Worm (Caenorhabditis elegans) whole organism, L4 larva: ENCODE measurements around the gene znf-782.

ENCODE experiments used
- F49E8.2 ChIP-seq: sonication (generic microtip); optimal IDR thresholded peaks from 2 replicates; lab custom pipeline; 2016; ENCODE audit warnings: missing compliant biosample characterization, mild to moderate bottlenecking, missing genetic modification characterization, borderline replicate concordance
- R02D3.7 ChIP-seq: fragments of 150-350 bp; sonication (generic microtip); optimal IDR thresholded peaks from 3 replicates; lab custom pipeline; 2014; ENCODE audit warnings: missing biosample characterization, missing genetic modification characterization
- T20F7.1 ChIP-seq: fragments of 200-800 bp; sonication (Bioruptor generic); optimal IDR thresholded peaks from 2 replicates; lab custom pipeline; 2018; ENCODE audit warnings: mild to moderate bottlenecking, missing genetic modification characterization, missing compliant biosample characterization
- ZK337.2 ChIP-seq: fragments of 200-800 bp; sonication (Bioruptor generic); IDR thresholded peaks from 2 replicates; pipeline ENCODE4 v1.3.6; 2022; ENCODE audit warnings: missing genetic modification reagents, missing genetic modification characterization, missing compliant biosample characterization
- ZK546.5 ChIP-seq, 2 experiments: sonication (generic microtip); optimal IDR thresholded peaks; 2 replicates each; lab custom pipeline; 2017; ENCODE audit warnings: missing biosample characterization in 2 of 2, missing genetic modification characterization in 2 of 2
- aha-1 ChIP-seq: fragments of 150-350 bp; peaks from one replicate; lab custom pipeline; 2014; ENCODE audit warnings: missing biosample characterization, missing genetic modification characterization
- arid-1 ChIP-seq: fragments of 200-800 bp; sonication (Bioruptor generic); conservative IDR thresholded peaks from 2 replicates; pipeline ENCODE4 v1.3.6; 2022; ENCODE audit warnings: missing genetic modification reagents, missing genetic modification characterization, missing compliant biosample characterization
- ceh-32 ChIP-seq: sonication (generic microtip); optimal IDR thresholded peaks from 2 replicates; lab custom pipeline; 2016; ENCODE audit warnings: mild to moderate bottlenecking, missing genetic modification characterization, missing compliant biosample characterization; ENCODE audit not compliant: poor library complexity
- ceh-44 ChIP-seq: fragments of 200-800 bp; sonication (Bioruptor generic); IDR thresholded peaks from 2 replicates; pipeline ENCODE4 v1.3.6; 2022; ENCODE audit warnings: missing genetic modification reagents, missing genetic modification characterization, missing compliant biosample characterization
- ceh-62 ChIP-seq: sonication (generic microtip); optimal IDR thresholded peaks from 2 replicates; lab custom pipeline; 2017; ENCODE audit warnings: missing biosample characterization, missing genetic modification characterization
- ces-1 ChIP-seq: fragments of 150-350 bp; sonication (generic microtip); optimal IDR thresholded peaks from 4 replicates; lab custom pipeline; 2014; ENCODE audit warnings: missing biosample characterization, missing genetic modification reagents, missing genetic modification characterization
- ctbp-1 ChIP-seq: fragments of 200-800 bp; sonication (Bioruptor generic); IDR thresholded peaks from 2 replicates; pipeline ENCODE4 v1.3.6; 2022; ENCODE audit warnings: missing genetic modification reagents, missing genetic modification characterization, missing compliant biosample characterization
- daf-16 ChIP-seq, 3 experiments: sonication (generic microtip); optimal IDR thresholded peaks; 2 replicates each; lab custom pipeline; 2016 to 2017; ENCODE audit warnings: missing genetic modification characterization in 3 of 3, missing genetic modification reagents in 3 of 3, mild to moderate bottlenecking in 2 of 3, missing compliant biosample characterization in 2 of 3, missing biosample characterization in 1 of 3, moderate library complexity in 1 of 3
- dmd-6 ChIP-seq: fragments of 200-800 bp; sonication (Bioruptor generic); IDR thresholded peaks from 2 replicates; pipeline ENCODE4 v1.3.6; 2022; ENCODE audit warnings: missing genetic modification reagents, missing genetic modification characterization, missing compliant biosample characterization
- dmd-9 ChIP-seq: fragments of 200-800 bp; sonication (Bioruptor generic); IDR thresholded peaks from 2 replicates; pipeline ENCODE4 v1.3.6; 2022; ENCODE audit warnings: missing genetic modification reagents, missing genetic modification characterization, missing compliant biosample characterization
- dve-1 ChIP-seq: sonication (generic microtip); optimal IDR thresholded peaks from 2 replicates; lab custom pipeline; 2017; ENCODE audit warnings: antibody characterized with exemption, mild to moderate bottlenecking, missing genetic modification characterization, missing compliant biosample characterization; ENCODE audit not compliant: insufficient read depth
- fos-1 ChIP-seq: fragments of 150-350 bp; optimal IDR thresholded peaks from 2 replicates; lab custom pipeline; 2014; ENCODE audit warnings: missing biosample characterization, missing genetic modification characterization
- hlh-11 ChIP-seq: fragments of 200-800 bp; sonication (Bioruptor generic); optimal IDR thresholded peaks from 2 replicates; lab custom pipeline; 2018; ENCODE audit warnings: mild to moderate bottlenecking, missing genetic modification characterization, missing compliant biosample characterization
- hmg-1.1 ChIP-seq: fragments of 200-800 bp; sonication (Bioruptor generic); IDR thresholded peaks from 2 replicates; pipeline ENCODE4 v1.3.6; 2022; ENCODE audit warnings: missing genetic modification reagents, missing genetic modification characterization, missing compliant biosample characterization
- lim-7 ChIP-seq: fragments of 200-800 bp; sonication (Bioruptor generic); IDR thresholded peaks from 2 replicates; pipeline ENCODE4 v1.3.6; 2022; ENCODE audit warnings: missing genetic modification characterization, missing compliant biosample characterization
- lin-1 ChIP-seq: fragments of 200-800 bp; sonication (Bioruptor generic); IDR thresholded peaks from 2 replicates; pipeline ENCODE4 v1.3.6; 2022; ENCODE audit warnings: missing genetic modification reagents, missing genetic modification characterization, missing compliant biosample characterization
- lin-39 ChIP-seq: fragments of 150-350 bp; optimal IDR thresholded peaks from 2 replicates; lab custom pipeline; 2014; ENCODE audit warnings: missing biosample characterization, missing genetic modification reagents, missing genetic modification characterization
- lsy-2 ChIP-seq, 2 experiments: fragments of 150-350 bp in 1 of 2; sonication (generic microtip) in 1 of 2; optimal IDR thresholded peaks; 2 replicates each; lab custom pipeline; 2014 to 2017; ENCODE audit warnings: missing biosample characterization in 2 of 2, missing genetic modification characterization in 2 of 2
- madf-5 ChIP-seq, 2 experiments: fragments of 200-800 bp; sonication (Bioruptor generic); IDR thresholded peaks; 2 replicates each; pipeline ENCODE4 v1.3.6; 2022; ENCODE audit warnings: missing compliant biosample characterization in 2 of 2, missing genetic modification characterization in 2 of 2
- mdl-1 ChIP-seq, 2 experiments: fragments of 150-350 bp in 1 of 2; sonication (generic microtip) in 1 of 2; optimal IDR thresholded peaks; 2 replicates each; lab custom pipeline; 2014 to 2017; ENCODE audit warnings: missing biosample characterization in 2 of 2, missing genetic modification characterization in 2 of 2
- mep-1 ChIP-seq: fragments of 150-350 bp; sonication (generic microtip); optimal IDR thresholded peaks from 3 replicates; lab custom pipeline; 2014; ENCODE audit warnings: missing biosample characterization, missing genetic modification characterization
- mxl-2 ChIP-seq: fragments of 200-800 bp; sonication (Bioruptor generic); conservative IDR thresholded peaks from 2 replicates; pipeline ENCODE4 v1.3.6; 2022; ENCODE audit warnings: missing genetic modification reagents, missing genetic modification characterization, missing compliant biosample characterization
- mxl-3 ChIP-seq: fragments of 200-800 bp; sonication (Bioruptor generic); optimal IDR thresholded peaks from 2 replicates; lab custom pipeline; 2018; ENCODE audit warnings: mild to moderate bottlenecking, missing genetic modification characterization, missing compliant biosample characterization
- nhr-10 ChIP-seq: fragments of 150-350 bp; optimal IDR thresholded peaks from 2 replicates; lab custom pipeline; 2014; ENCODE audit warnings: missing biosample characterization, missing genetic modification characterization
- nhr-102 ChIP-seq: sonication (generic microtip); optimal IDR thresholded peaks from 2 replicates; lab custom pipeline; 2016; ENCODE audit warnings: mild to moderate bottlenecking, missing genetic modification characterization, moderate library complexity, missing compliant biosample characterization
- nhr-11 ChIP-seq: fragments of 150-350 bp; optimal IDR thresholded peaks from 2 replicates; lab custom pipeline; 2014; ENCODE audit warnings: missing biosample characterization, missing genetic modification characterization
- nhr-237 ChIP-seq: sonication (generic microtip); optimal IDR thresholded peaks from 2 replicates; lab custom pipeline; 2017; ENCODE audit warnings: missing biosample characterization, missing genetic modification characterization
- nhr-25 ChIP-seq: sonication (generic microtip); optimal IDR thresholded peaks from 2 replicates; lab custom pipeline; 2017; ENCODE audit warnings: missing genetic modification characterization, mild to moderate bottlenecking, missing compliant biosample characterization, antibody characterized with exemption, moderate library complexity, borderline replicate concordance; ENCODE audit not compliant: insufficient read depth
- nhr-28 ChIP-seq: fragments of 150-350 bp; optimal IDR thresholded peaks from 2 replicates; lab custom pipeline; 2014; ENCODE audit warnings: missing biosample characterization, missing genetic modification characterization
- nhr-6 ChIP-seq: fragments of 150-350 bp; optimal IDR thresholded peaks from 2 replicates; lab custom pipeline; 2014; ENCODE audit warnings: missing biosample characterization, missing genetic modification characterization
- pha-4 ChIP-seq, 2 experiments: fragments of 150-350 bp in 1 of 2; fragments of 200-800 bp in 1 of 2; sonication (Bioruptor generic) in 1 of 2; IDR thresholded peaks in 1 of 2; optimal IDR thresholded peaks in 1 of 2; 2 replicates each; pipeline versions ENCODE4 v1.3.6 to Lab custom; 2014 to 2022; ENCODE audit warnings: missing genetic modification characterization in 2 of 2, missing genetic modification reagents in 2 of 2, missing biosample characterization in 1 of 2, missing compliant biosample characterization in 1 of 2
- php-3 ChIP-seq: fragments of 200-800 bp; sonication (Bioruptor generic); IDR thresholded peaks from 2 replicates; pipeline ENCODE4 v1.3.6; 2022; ENCODE audit warnings: missing genetic modification reagents, missing genetic modification characterization, missing compliant biosample characterization
- pqm-1 ChIP-seq: sonication (generic microtip); optimal IDR thresholded peaks from 2 replicates; lab custom pipeline; 2017; ENCODE audit warnings: missing biosample characterization, missing genetic modification characterization
- rbr-2 ChIP-seq: sonication (generic microtip); optimal IDR thresholded peaks from 2 replicates; lab custom pipeline; 2016; ENCODE audit warnings: missing genotype, missing genetic modification characterization, missing compliant biosample characterization
- spr-1 ChIP-seq: sonication (generic microtip); optimal IDR thresholded peaks from 2 replicates; lab custom pipeline; 2016; ENCODE audit warnings: mild to moderate bottlenecking, missing genetic modification characterization, missing compliant biosample characterization
- spr-3 ChIP-seq: fragments of 200-800 bp; sonication (Bioruptor generic); optimal IDR thresholded peaks from 2 replicates; lab custom pipeline; 2018; ENCODE audit warnings: mild to moderate bottlenecking, missing genetic modification characterization, missing compliant biosample characterization
- tra-1 ChIP-seq: fragments of 200-800 bp; sonication (Bioruptor generic); IDR thresholded peaks from 2 replicates; pipeline ENCODE4 v1.3.6; 2022; ENCODE audit warnings: missing genetic modification reagents, missing genetic modification characterization, missing compliant biosample characterization
- unc-130 ChIP-seq: sonication (generic microtip); optimal IDR thresholded peaks from 2 replicates; lab custom pipeline; 2016; ENCODE audit warnings: missing genetic modification reagents, missing genetic modification characterization, missing compliant biosample characterization
- unc-39 ChIP-seq: sonication (generic microtip); optimal IDR thresholded peaks from 2 replicates; lab custom pipeline; 2017; ENCODE audit warnings: missing biosample characterization, missing genetic modification characterization
- unc-62 ChIP-seq, 3 experiments: fragments of 150-350 bp in 1 of 3; sonication (generic microtip); optimal IDR thresholded peaks in 2 of 3; peaks in 1 of 3; 1 replicate in 1 of 3; 2 replicates in 2 of 3; lab custom pipeline; 2014 to 2017; ENCODE audit warnings: missing biosample characterization in 3 of 3, missing genetic modification characterization in 3 of 3, missing genetic modification reagents in 3 of 3, missing genotype in 1 of 3
- zfp-2 ChIP-seq: sonication (generic microtip); optimal IDR thresholded peaks from 2 replicates; lab custom pipeline; 2016; ENCODE audit warnings: mild to moderate bottlenecking, missing genetic modification characterization, missing compliant biosample characterization
- zip-11 ChIP-seq: fragments of 200-800 bp; sonication (Bioruptor generic); IDR thresholded peaks from 2 replicates; pipeline ENCODE4 v1.3.6; 2022; ENCODE audit warnings: missing genetic modification characterization, missing compliant biosample characterization
- ztf-11 ChIP-seq: fragments of 150-350 bp; optimal IDR thresholded peaks from 2 replicates; lab custom pipeline; 2014; ENCODE audit warnings: missing biosample characterization, missing genetic modification characterization
- ztf-7 ChIP-seq: fragments of 150-350 bp; optimal IDR thresholded peaks from 2 replicates; lab custom pipeline; 2014; ENCODE audit warnings: missing biosample characterization, missing genetic modification characterization

The znf-782 gene

ce11 chrIV:1035108-1035507 lies 32.2 kb downstream of the znf-782 start:
- TF ChIP-seq unc-39 (tag; lab: Kevin White, UChicago) (no peak), daf-16 (GFP tag; optimal IDR thresholded peaks at IDR 0.05; lab: Kevin White, UChicago) (no peak), daf-16 (tag; optimal IDR thresholded peaks at IDR 0.05; lab: Kevin White, UChicago) (peak; percentile 50), lin-1 (GFP tag; lab: Robert Waterston, UW) (0 out of 2 replicates have a peak, but pooled peaks have one; percentile 50), nhr-11 (tag; lab: Kevin White, UChicago) (no peak), ztf-11 (no peak), unc-62 (GFP tag; optimal IDR thresholded peaks at IDR 0.05 in 1 of 2; lab: Kevin White, UChicago) (peak in 1 of 2 experiments; percentile 13), unc-62 (tag; optimal IDR thresholded peaks at IDR 0.05; lab: Kevin White, UChicago) (no peak), madf-5 (GFP tag; IDR thresholded peaks at IDR 0.05; lab: Robert Waterston, UW) (no peak), rbr-2 (tag; lab: Kevin White, UChicago) (no peak), aha-1 (no peak), nhr-25 (peak; percentile 48), ceh-32 (no peak), hlh-11 (tag; lab: Kevin White, UChicago) (peak; percentile 88), F49E8.2 (tag; lab: Kevin White, UChicago) (no peak), nhr-28 (tag; lab: Kevin White, UChicago) (peak; percentile 83), dve-1 (peak; percentile 48), fos-1 (tag; lab: Kevin White, UChicago) (no peak), lsy-2 (tag; optimal IDR thresholded peaks at IDR 0.05; lab: Kevin White, UChicago) (peak in 1 of 2 experiments; percentile 10), lin-39 (no peak), ces-1 (GFP tag; lab: Kevin White, UChicago) (no peak), spr-3 (GFP tag; lab: Kevin White, UChicago) (no peak), mdl-1 (tag; optimal IDR thresholded peaks at IDR 0.05; lab: Kevin White, UChicago) (peak in 1 of 2 experiments; percentile 42), ztf-7 (tag; lab: Kevin White, UChicago) (no peak), unc-130 (GFP tag; lab: Kevin White, UChicago) (no peak), mxl-3 (GFP tag; lab: Kevin White, UChicago) (peak; percentile 65), spr-1 (tag; lab: Kevin White, UChicago) (no peak), dmd-6 (GFP tag; lab: Robert Waterston, UW) (peak; percentile 73), hmg-1.1 (GFP tag; lab: Robert Waterston, UW) (peak; percentile 42; the same call in 1 of the 2 replicates), lim-7 (GFP tag; lab: Robert Waterston, UW) (no peak), dmd-9 (GFP tag; lab: Robert Waterston, UW) (no peak), arid-1 (GFP tag; lab: Robert Waterston, UW) (no peak), zfp-2 (tag; lab: Kevin White, UChicago) (no peak), tra-1 (0 out of 2 replicates have a peak, but pooled peaks have one; percentile 16), T20F7.1 (GFP tag; lab: Kevin White, UChicago) (no peak), ceh-62 (tag; lab: Kevin White, UChicago) (no peak), php-3 (no peak), nhr-102 (no peak), ceh-44 (no peak), pha-4 (GFP tag; IDR thresholded peaks at IDR 0.05; lab: Robert Waterston, UW) (0 out of 2 replicates have a peak, but pooled peaks have one; percentile 22), pha-4 (tag; optimal IDR thresholded peaks at IDR 0.05; lab: Kevin White, UChicago) (no peak), R02D3.7 (tag; lab: Kevin White, UChicago) (no peak), mxl-2 (GFP tag; lab: Robert Waterston, UW) (no peak), ZK337.2 (GFP tag; lab: Robert Waterston, UW) (no peak), mep-1 (tag; lab: Kevin White, UChicago) (peak; percentile 38), ZK546.5 (tag; optimal IDR thresholded peaks at IDR 0.05; lab: Kevin White, UChicago) (no peak), nhr-10 (no peak), ctbp-1 (GFP tag; lab: Robert Waterston, UW) (no peak), pqm-1 (tag; lab: Kevin White, UChicago) (peak; percentile 54), nhr-6 (peak; percentile 27), zip-11 (no peak), nhr-237 (tag; lab: Kevin White, UChicago) (no peak)
